Worm (Caenorhabditis elegans) whole organism, mixed stage, embryonic: ENCODE data around the gene C02B8.1.

ENCODE experiments used
- ces-1 ChIP-seq: fragments of 150-350 bp; optimal IDR thresholded peaks from 2 replicates; lab custom pipeline; 2014; ENCODE audit warnings: missing biosample characterization, missing genetic modification reagents, missing genetic modification characterization
- elt-1 ChIP-seq: sonication (generic microtip); optimal IDR thresholded peaks from 2 replicates; lab custom pipeline; 2017; ENCODE audit warnings: missing genetic modification characterization, mild to moderate bottlenecking, missing compliant biosample characterization, antibody characterized with exemption, moderate library complexity, borderline replicate concordance; ENCODE audit not compliant: insufficient read depth
- flh-1 ChIP-seq: fragments of 200-800 bp; sonication (Bioruptor generic); optimal IDR thresholded peaks from 2 replicates; lab custom pipeline; 2018; ENCODE audit warnings: mild to moderate bottlenecking, missing genetic modification characterization, moderate library complexity, missing compliant biosample characterization
- lin-13 ChIP-seq: fragments of 150-350 bp; optimal IDR thresholded peaks from 2 replicates; lab custom pipeline; 2014; ENCODE audit warnings: missing biosample characterization, missing genetic modification characterization
- mab-5 ChIP-seq: fragments of 150-350 bp; optimal IDR thresholded peaks from 2 replicates; lab custom pipeline; 2014; ENCODE audit warnings: missing biosample characterization, missing genetic modification characterization
- pha-4 ChIP-seq: fragments of 150-350 bp; optimal IDR thresholded peaks from 2 replicates; lab custom pipeline; 2018; ENCODE audit warnings: missing biosample characterization, missing genetic modification reagents, missing genetic modification characterization
- sem-2 ChIP-seq: fragments of 200-800 bp; sonication (Bioruptor generic); optimal IDR thresholded peaks from 2 replicates; lab custom pipeline; 2018; ENCODE audit warnings: mild to moderate bottlenecking, missing genetic modification characterization, missing compliant biosample characterization
- snpc-4 ChIP-seq: fragments of 150-350 bp; optimal IDR thresholded peaks from 2 replicates; lab custom pipeline; 2014; ENCODE audit warnings: missing biosample characterization, missing genetic modification characterization
- unc-62 ChIP-seq: fragments of 150-350 bp; optimal IDR thresholded peaks from 2 replicates; lab custom pipeline; 2014; ENCODE audit warnings: missing biosample characterization, missing genetic modification reagents, missing genetic modification characterization
- ztf-11 ChIP-seq: fragments of 150-350 bp; optimal IDR thresholded peaks from 2 replicates; lab custom pipeline; 2014; ENCODE audit warnings: missing biosample characterization, missing genetic modification characterization

DNA sequence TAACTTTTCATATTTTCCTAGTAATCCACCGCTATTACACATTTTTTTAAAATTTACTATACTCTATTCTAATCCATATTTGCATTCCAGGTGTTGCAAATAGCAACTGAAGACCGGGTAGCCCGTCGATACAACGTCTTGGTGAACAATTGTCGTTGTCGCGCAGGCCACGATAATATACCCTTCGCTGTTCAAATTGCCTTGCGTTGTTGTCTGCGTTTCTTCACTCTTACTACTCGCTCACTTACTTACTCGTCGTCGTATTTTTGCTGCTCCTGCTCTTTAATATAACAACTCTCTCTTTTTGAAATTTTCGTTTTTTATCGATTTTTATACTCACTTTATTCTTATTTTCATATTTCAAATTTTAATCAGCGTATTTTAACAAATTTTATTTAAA lies 43.6 kb upstream of the C02B8.1 start, which contains the start of gene K07E3.2:
- no peak for TF ChIP-seq lin-13 (tag; lab: Kevin White, UChicago)
- no peak for TF ChIP-seq unc-62
- no peak for TF ChIP-seq snpc-4
- TF ChIP-seq ces-1 (GFP tag; lab: Kevin White, UChicago) = peak; percentile 5
- no peak for TF ChIP-seq sem-2 (GFP tag; lab: Kevin White, UChicago)
- no peak for TF ChIP-seq elt-1 (tag; lab: Kevin White, UChicago)
- no peak for TF ChIP-seq flh-1
- no peak for TF ChIP-seq mab-5 (tag; lab: Kevin White, UChicago)
- TF ChIP-seq ztf-11 (tag; lab: Kevin White, UChicago) = no peak
- TF ChIP-seq pha-4 (tag; lab: Kevin White, UChicago) = no peak
